Fruit fly (Drosophila melanogaster) whole organism, pupa: ENCODE measurements around the gene DopEcR.

ENCODE experiments used
- CG10348 ChIP-seq: fragments of 200-800 bp; sonication (Bioruptor generic); IDR thresholded peaks from 2 replicates; pipeline ENCODE4 v1.3.6; 2022; ENCODE audit warnings: missing biosample characterization, missing genetic modification characterization
- CG12605 ChIP-seq: fragments of 200-800 bp; sonication (Bioruptor generic); IDR thresholded peaks from 2 replicates; pipeline ENCODE4 v1.3.6; 2022; ENCODE audit warnings: missing biosample characterization, missing genetic modification characterization
- CG13204 ChIP-seq: fragments of 200-800 bp; sonication (Bioruptor generic); optimal IDR thresholded peaks from 2 replicates; lab custom pipeline; 2018; ENCODE audit warnings: missing biosample characterization, mild to moderate bottlenecking, missing genetic modification characterization, moderate library complexity
- CG14655 ChIP-seq: fragments of 200-800 bp; sonication (Bioruptor generic); optimal IDR thresholded peaks from 3 replicates; lab custom pipeline; 2017; ENCODE audit warnings: mild to moderate bottlenecking, missing biosample characterization, missing genetic modification reagents, missing genetic modification characterization
- CG15710 ChIP-seq: fragments of 200-800 bp; sonication (Bioruptor generic); optimal IDR thresholded peaks from 2 replicates; lab custom pipeline; 2018; ENCODE audit warnings: missing biosample characterization, mild to moderate bottlenecking, missing genetic modification characterization, moderate library complexity
- CG17806 ChIP-seq: fragments of 200-800 bp; sonication (Bioruptor generic); optimal IDR thresholded peaks from 2 replicates; lab custom pipeline; 2018; ENCODE audit warnings: missing biosample characterization, mild to moderate bottlenecking, missing genetic modification characterization, moderate library complexity
- CG32121 ChIP-seq: fragments of 200-800 bp; sonication (Bioruptor generic); IDR thresholded peaks from 2 replicates; pipeline ENCODE4 v1.3.6; 2022; ENCODE audit warnings: missing biosample characterization, missing genetic modification characterization
- CG34367 ChIP-seq: fragments of 200-800 bp; sonication (Bioruptor generic); optimal IDR thresholded peaks from 2 replicates; lab custom pipeline; 2018; ENCODE audit warnings: missing biosample characterization, mild to moderate bottlenecking, missing genetic modification characterization
- CG4496 ChIP-seq: fragments of 200-800 bp; sonication (Bioruptor generic); IDR thresholded peaks from 3 replicates; pipeline ENCODE4 v1.3.6; 2022; ENCODE audit warnings: missing biosample characterization, missing genetic modification characterization
- CG8159 ChIP-seq: fragments of 200-800 bp; sonication (Bioruptor generic); optimal IDR thresholded peaks from 3 replicates; lab custom pipeline; 2018; ENCODE audit warnings: missing biosample characterization, mild to moderate bottlenecking, missing genetic modification characterization, moderate library complexity
- CG8301 ChIP-seq: fragments of 200-800 bp; sonication (Bioruptor generic); optimal IDR thresholded peaks from 2 replicates; lab custom pipeline; 2018; ENCODE audit warnings: missing biosample characterization, mild to moderate bottlenecking, missing genetic modification characterization
- CG9948 ChIP-seq: fragments of 200-800 bp; sonication (Bioruptor generic); optimal IDR thresholded peaks from 2 replicates; lab custom pipeline; 2018; ENCODE audit warnings: missing biosample characterization, mild to moderate bottlenecking, missing genetic modification characterization, moderate library complexity
- D1 ChIP-seq: fragments of 200-800 bp; sonication (Bioruptor generic); optimal IDR thresholded peaks from 2 replicates; lab custom pipeline; 2018; ENCODE audit warnings: missing biosample characterization, mild to moderate bottlenecking, missing genetic modification characterization, moderate library complexity
- EcR ChIP-seq: fragments of 200-800 bp; sonication (Bioruptor generic); optimal IDR thresholded peaks from 3 replicates; lab custom pipeline; 2019; ENCODE audit warnings: missing biosample characterization, missing genetic modification characterization, mild to moderate bottlenecking, moderate library complexity, missing genetic modification reagents
- Ets98B ChIP-seq: fragments of 200-800 bp; sonication (Bioruptor generic); IDR thresholded peaks from 2 replicates; pipeline ENCODE4 v1.3.6; 2022; ENCODE audit warnings: missing biosample characterization, missing genetic modification characterization
- Pif1A ChIP-seq: fragments of 200-800 bp; sonication (Bioruptor generic); optimal IDR thresholded peaks from 3 replicates; lab custom pipeline; 2016; ENCODE audit warnings: missing biosample characterization, missing genetic modification characterization
- Pif1B ChIP-seq: fragments of 200-800 bp; sonication (Bioruptor generic); optimal IDR thresholded peaks from 3 replicates; lab custom pipeline; 2016; ENCODE audit warnings: missing biosample characterization, missing genetic modification characterization
- Snoo ChIP-seq: fragments of 200-800 bp; sonication (Bioruptor generic); optimal IDR thresholded peaks from 3 replicates; lab custom pipeline; 2017; ENCODE audit warnings: missing biosample characterization, mild to moderate bottlenecking, missing genetic modification characterization, inconsistent platforms
- fd96Ca ChIP-seq: fragments of 200-800 bp; sonication (Bioruptor generic); IDR thresholded peaks from 3 replicates; pipeline ENCODE4 v1.3.6; 2022; ENCODE audit warnings: missing biosample characterization, missing genetic modification characterization
- gl ChIP-seq: fragments of 200-800 bp; sonication (Bioruptor generic); optimal IDR thresholded peaks from 2 replicates; lab custom pipeline; 2018; ENCODE audit warnings: missing biosample characterization, mild to moderate bottlenecking, missing genetic modification characterization
- rn ChIP-seq: fragments of 200-800 bp; sonication (Bioruptor generic); IDR thresholded peaks from 2 replicates; pipeline ENCODE4 v1.3.6; 2022; ENCODE audit warnings: missing biosample characterization, missing genetic modification characterization

DopEcR gene

DNA sequence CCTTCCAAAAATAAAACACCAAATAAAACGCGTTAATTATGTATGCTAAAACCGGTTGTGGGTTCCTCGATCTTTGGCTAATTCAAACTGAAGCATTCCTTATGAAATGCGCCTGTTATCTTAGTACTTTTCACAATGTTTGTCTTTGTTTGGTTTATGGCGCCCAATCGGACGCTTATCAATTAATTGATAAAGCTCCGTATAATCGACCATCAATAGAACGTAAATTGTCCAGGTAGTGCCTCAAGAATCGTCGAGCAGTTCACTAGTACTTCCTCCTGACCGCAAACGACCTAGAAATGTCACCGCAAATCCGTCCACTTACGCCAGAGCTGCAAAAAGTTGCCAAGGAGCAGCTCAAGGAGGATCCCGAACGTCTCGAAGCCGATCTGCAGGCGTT is 15.0 kb downstream of the DopEcR start, which contains the start of gene CG33514:
Gene CG33514, plus strand, starts transcription at position 238 of the 400 bp plus-strand sequence.
- TF ChIP-seq CG17806 (no peak), CG9948 (tag; lab: Kevin White, UChicago) (no peak), fd96Ca (GFP tag; lab: Robert Waterston, UW) (no peak), CG34367 (tag; lab: Kevin White, UChicago) (no peak), CG15710 (tag; lab: Kevin White, UChicago) (no peak), Pif1A (no peak), CG8159 (tag; lab: Kevin White, UChicago) (no peak), Snoo (no peak), Pif1B (GFP tag; lab: Kevin White, UChicago) (no peak), rn (GFP tag; lab: Robert Waterston, UW) (no peak), CG12605 (GFP tag; lab: Robert Waterston, UW) (no peak), CG10348 (GFP tag; lab: Robert Waterston, UW) (no peak), CG4496 (no peak), CG14655 (no peak), gl (tag; lab: Kevin White, UChicago) (no peak), CG8301 (tag; lab: Kevin White, UChicago) (no peak), CG13204 (GFP tag; lab: Kevin White, UChicago) (no peak), D1 (tag; lab: Kevin White, UChicago) (no peak), Ets98B (GFP tag; lab: Robert Waterston, UW) (no peak), EcR (GFP tag; lab: Kevin White, UChicago) (no peak)

DNA sequence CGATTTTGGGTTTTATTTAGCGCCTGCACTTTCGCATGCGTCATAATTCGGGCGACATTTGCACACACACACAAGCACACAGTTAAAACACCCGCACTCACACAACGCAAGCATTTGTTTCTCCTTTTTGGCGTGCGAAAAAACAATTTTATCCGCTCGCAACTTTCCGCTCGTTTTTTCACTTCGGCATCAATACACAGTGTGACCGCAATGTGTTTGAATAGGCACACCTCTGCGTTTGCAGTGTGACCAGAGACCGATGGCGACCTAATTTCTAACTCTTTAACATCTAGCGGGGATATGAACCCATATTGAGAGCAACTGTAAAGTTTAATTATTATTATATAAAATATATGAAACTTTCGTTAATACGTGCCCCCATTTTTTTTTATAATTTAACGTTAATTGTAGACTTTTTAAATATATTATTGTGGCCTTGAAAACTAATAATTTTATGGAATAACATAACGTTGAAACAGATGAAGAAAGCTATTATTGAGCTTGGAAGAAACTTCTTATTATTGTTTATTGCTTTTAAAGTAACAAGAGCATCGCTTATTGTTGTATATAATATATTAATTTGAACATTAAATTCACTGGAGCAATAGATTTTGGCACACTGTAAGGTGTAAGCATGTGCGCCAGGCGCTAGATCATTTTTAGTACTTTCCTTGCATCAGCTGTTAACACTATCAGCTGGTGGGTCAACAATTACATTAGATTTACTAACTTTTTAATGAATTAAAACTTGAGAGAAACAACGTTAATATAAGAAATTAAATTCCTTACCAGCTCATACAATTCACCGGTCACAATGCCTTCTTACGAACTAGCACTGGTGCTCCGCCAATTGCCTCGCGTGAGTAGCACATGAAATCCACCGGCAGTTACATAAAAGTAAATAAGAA is 16.0 kb downstream of the DopEcR start, which contains the start of the genes Cip4 and mRpS6:
Gene Cip4, minus strand, starts transcription at position 216 of the 908 bp plus-strand sequence.
Gene mRpS6, plus strand, starts transcription at position 664 of the 908 bp plus-strand sequence.
- TF ChIP-seq CG8159 (tag; lab: Kevin White, UChicago) (no peak), CG13204 (GFP tag; lab: Kevin White, UChicago) (no peak), EcR (GFP tag; lab: Kevin White, UChicago) (peak; percentile 13), CG4496 (peak; percentile 63), CG15710 (tag; lab: Kevin White, UChicago) (peak; percentile 81), CG8301 (tag; lab: Kevin White, UChicago) (no peak), CG17806 (peak; percentile 65), Pif1B (GFP tag; lab: Kevin White, UChicago) (no peak), Snoo (peak; percentile 62), Pif1A (no peak), fd96Ca (GFP tag; lab: Robert Waterston, UW) (peak; percentile 26; the same call in 1 of the 3 replicates), CG10348 (GFP tag; lab: Robert Waterston, UW) (no peak), CG12605 (GFP tag; lab: Robert Waterston, UW) (peak; percentile 54), CG14655 (no peak), Ets98B (GFP tag; lab: Robert Waterston, UW) (peak; percentile 55), rn (GFP tag; lab: Robert Waterston, UW) (no peak), CG32121 (GFP tag; lab: Robert Waterston, UW) (peak; percentile 45; the same call in 1 of the 2 replicates), CG34367 (tag; lab: Kevin White, UChicago) (peak; percentile 63), CG9948 (tag; lab: Kevin White, UChicago) (peak; percentile 74), gl (tag; lab: Kevin White, UChicago) (peak; percentile 41), D1 (tag; lab: Kevin White, UChicago) (no peak)

DNA sequence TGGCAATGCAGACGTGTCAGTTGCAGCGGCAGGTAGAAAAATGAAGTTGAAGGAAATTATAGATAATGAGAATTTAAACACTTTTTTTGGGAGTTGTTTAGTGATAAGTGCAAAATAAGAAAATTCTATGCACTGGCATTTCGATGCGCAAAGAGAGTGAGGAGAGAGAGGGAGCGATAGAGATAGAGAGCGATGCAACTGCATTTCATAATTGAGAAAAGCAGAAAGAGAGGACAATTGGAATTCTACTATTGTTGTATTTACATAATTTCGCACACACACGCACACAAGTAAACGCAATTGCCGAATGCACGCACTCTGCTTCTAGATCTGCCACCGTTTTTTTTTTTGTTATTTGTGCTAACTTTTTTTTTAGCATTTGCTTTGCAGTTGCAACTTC is 16.7 kb downstream of the DopEcR start:
- no peak for TF ChIP-seq EcR (GFP tag; lab: Kevin White, UChicago)
- no peak for TF ChIP-seq CG9948 (tag; lab: Kevin White, UChicago)
- TF ChIP-seq Pif1B (GFP tag; lab: Kevin White, UChicago): no peak
- no peak for TF ChIP-seq CG32121 (GFP tag; lab: Robert Waterston, UW)
- no peak for TF ChIP-seq rn (GFP tag; lab: Robert Waterston, UW)
- no peak for TF ChIP-seq gl (tag; lab: Kevin White, UChicago)
- TF ChIP-seq CG8159 (tag; lab: Kevin White, UChicago): no peak
- TF ChIP-seq Pif1A: no peak
- no peak for TF ChIP-seq CG15710 (tag; lab: Kevin White, UChicago)
- TF ChIP-seq CG8301 (tag; lab: Kevin White, UChicago): no peak
- no peak for TF ChIP-seq CG14655
- TF ChIP-seq CG13204 (GFP tag; lab: Kevin White, UChicago): no peak
- no peak for TF ChIP-seq Ets98B (GFP tag; lab: Robert Waterston, UW)
- no peak for TF ChIP-seq CG12605 (GFP tag; lab: Robert Waterston, UW)
- no peak for TF ChIP-seq CG17806
- no peak for TF ChIP-seq Snoo
- TF ChIP-seq CG10348 (GFP tag; lab: Robert Waterston, UW): no peak
- no peak for TF ChIP-seq fd96Ca (GFP tag; lab: Robert Waterston, UW)
- no peak for TF ChIP-seq D1 (tag; lab: Kevin White, UChicago)
- TF ChIP-seq, all 21 proteins: peak for 0

DNA sequence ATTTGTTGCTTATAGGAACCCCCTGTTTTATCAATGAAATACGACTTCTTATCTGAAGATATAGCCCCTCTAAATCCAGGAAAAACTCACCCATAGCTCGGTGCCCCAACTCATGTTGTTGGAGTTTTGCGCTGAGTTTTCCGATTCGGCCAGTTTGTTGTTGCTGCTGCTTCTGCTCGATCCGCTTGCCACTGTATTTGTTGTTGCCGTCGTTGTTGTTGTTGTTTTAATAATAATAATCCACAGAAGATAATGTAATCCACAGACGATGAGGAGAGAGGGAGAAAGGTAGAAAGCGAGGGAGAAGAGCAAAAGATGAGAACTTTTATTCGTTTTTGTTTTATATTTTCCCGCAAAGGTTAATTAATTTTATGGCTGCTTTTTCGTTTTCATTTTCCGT is 17.2 kb downstream of the DopEcR start:
- TF ChIP-seq CG9948 (tag; lab: Kevin White, UChicago): no peak

DNA sequence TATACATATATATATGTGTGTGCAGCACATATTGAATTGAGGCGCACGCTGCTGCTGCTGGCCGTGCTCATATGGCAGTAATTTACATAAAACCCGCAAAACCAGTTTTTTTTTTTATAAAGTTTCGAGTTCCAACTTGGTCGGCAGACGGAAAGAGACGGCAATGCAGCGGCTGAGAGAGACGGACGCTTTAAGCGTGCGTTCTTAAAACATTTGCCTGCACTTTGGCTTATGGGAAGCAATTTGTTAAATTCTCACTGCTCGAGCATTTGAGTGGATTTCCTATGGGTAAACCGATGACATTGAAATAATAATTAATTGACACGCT is 19.8 kb downstream of the DopEcR start:
- TF ChIP-seq CG13204 (GFP tag; lab: Kevin White, UChicago) (peak; percentile 8), Snoo (no peak), EcR (GFP tag; lab: Kevin White, UChicago) (peak; percentile 16)
